Fruit fly (Drosophila melanogaster) whole organism, embryonic: ENCODE results near the gene CG12241.

ENCODE experiments used
- BEAF-32 ChIP-seq: fragments of 200-800 bp; sonication (Bioruptor generic); optimal IDR thresholded peaks from 3 replicates; lab custom pipeline; 2017; ENCODE audit warnings: missing biosample characterization, missing genetic modification characterization, mild to moderate bottlenecking, moderate library complexity, missing genetic modification reagents
- CG10274 ChIP-seq: fragments of 200-800 bp; sonication (Bioruptor generic); optimal IDR thresholded peaks from 3 replicates; lab custom pipeline; 2017; ENCODE audit warnings: missing biosample characterization, mild to moderate bottlenecking, missing genetic modification characterization
- CG12071 ChIP-seq: fragments of 200-800 bp; sonication (Bioruptor generic); optimal IDR thresholded peaks from 3 replicates; lab custom pipeline; 2018; ENCODE audit warnings: missing biosample characterization, mild to moderate bottlenecking, missing genetic modification characterization
- CG12155 ChIP-seq: fragments of 200-800 bp; sonication (Bioruptor generic); optimal IDR thresholded peaks from 3 replicates; lab custom pipeline; 2016; ENCODE audit warnings: missing biosample characterization, missing genetic modification characterization
- CG14710 ChIP-seq: fragments of 200-800 bp; sonication (Bioruptor generic); optimal IDR thresholded peaks from 3 replicates; lab custom pipeline; 2019; ENCODE audit warnings: missing biosample characterization, mild to moderate bottlenecking, missing genetic modification characterization, moderate library complexity
- CG15514 ChIP-seq: fragments of 200-800 bp; sonication (Bioruptor generic); optimal IDR thresholded peaks from 3 replicates; lab custom pipeline; 2017; ENCODE audit warnings: missing biosample characterization, missing genetic modification characterization, mild to moderate bottlenecking, moderate library complexity, missing genetic modification reagents
- CG1603 ChIP-seq: fragments of 200-800 bp; sonication (Bioruptor generic); optimal IDR thresholded peaks from 2 replicates; lab custom pipeline; 2019; ENCODE audit warnings: missing biosample characterization, mild to moderate bottlenecking, missing genetic modification characterization, moderate library complexity
- CG17186 ChIP-seq: fragments of 200-800 bp; sonication (Bioruptor generic); optimal IDR thresholded peaks from 3 replicates; lab custom pipeline; 2017; ENCODE audit warnings: missing biosample characterization, missing genetic modification reagents, missing genetic modification characterization
- CG2116 ChIP-seq: fragments of 200-800 bp; sonication (Bioruptor generic); optimal IDR thresholded peaks from 3 replicates; lab custom pipeline; 2018; ENCODE audit warnings: missing biosample characterization, mild to moderate bottlenecking, missing genetic modification characterization
- CG32772 ChIP-seq: fragments of 200-800 bp; sonication (Bioruptor generic); IDR thresholded peaks from 2 replicates; pipeline ENCODE4 v1.3.6; 2022; ENCODE audit warnings: missing biosample characterization, missing genetic modification characterization
- CG3407 ChIP-seq: fragments of 200-800 bp; sonication (Bioruptor generic); optimal IDR thresholded peaks from 2 replicates; lab custom pipeline; 2018; ENCODE audit warnings: missing biosample characterization, mild to moderate bottlenecking, missing genetic modification characterization
- CG42726 ChIP-seq: fragments of 200-800 bp; sonication (Bioruptor generic); IDR thresholded peaks from 2 replicates; pipeline ENCODE4 v1.3.6; 2022; ENCODE audit warnings: missing biosample characterization, missing genetic modification characterization; ENCODE audit not compliant: partially characterized antibody
- CG6791 ChIP-seq: fragments of 200-800 bp; sonication (Bioruptor generic); IDR thresholded peaks from 3 replicates; pipeline ENCODE4 v1.3.6; 2022; ENCODE audit warnings: missing biosample characterization, missing genetic modification characterization; ENCODE audit not compliant: partially characterized antibody
- CG7372 ChIP-seq: fragments of 200-800 bp; sonication (Bioruptor generic); IDR thresholded peaks from 2 replicates; pipeline ENCODE4 v1.3.6; 2022; ENCODE audit warnings: missing biosample characterization, missing genetic modification characterization
- CG7786 ChIP-seq: fragments of 200-800 bp; sonication (Bioruptor generic); optimal IDR thresholded peaks from 2 replicates; lab custom pipeline; 2016; ENCODE audit warnings: missing biosample characterization, missing genetic modification characterization
- CG9797 ChIP-seq: fragments of 200-800 bp; sonication (Bioruptor generic); optimal IDR thresholded peaks from 3 replicates; lab custom pipeline; 2018; ENCODE audit warnings: missing biosample characterization, mild to moderate bottlenecking, missing genetic modification characterization
- CHES-1-like ChIP-seq: fragments of 200-800 bp; sonication (Bioruptor generic); optimal IDR thresholded peaks from 2 replicates; lab custom pipeline; 2016; ENCODE audit warnings: missing biosample characterization, missing genetic modification characterization
- CoRest ChIP-seq: fragments of 200-800 bp; sonication (Bioruptor generic); optimal IDR thresholded peaks from 3 replicates; lab custom pipeline; 2018; ENCODE audit warnings: missing biosample characterization, mild to moderate bottlenecking, missing genetic modification characterization, moderate library complexity
- Dref ChIP-seq: fragments of 200-800 bp; sonication (Bioruptor generic); IDR thresholded peaks from 2 replicates; pipeline ENCODE4 v1.3.6; 2022; ENCODE audit warnings: missing biosample characterization, missing genetic modification characterization
- Fer1 ChIP-seq: fragments of 200-800 bp; sonication (Bioruptor generic); optimal IDR thresholded peaks from 2 replicates; lab custom pipeline; 2017; ENCODE audit warnings: missing biosample characterization, mild to moderate bottlenecking, missing genetic modification characterization
- Hey ChIP-seq: fragments of 200-800 bp; sonication (Bioruptor generic); optimal IDR thresholded peaks from 3 replicates; lab custom pipeline; 2018; ENCODE audit warnings: missing biosample characterization, mild to moderate bottlenecking, missing genetic modification characterization
- Hsf ChIP-seq: fragments of 200-800 bp; sonication (Bioruptor generic); optimal IDR thresholded peaks from 3 replicates; lab custom pipeline; 2016; ENCODE audit warnings: missing biosample characterization, missing genetic modification characterization
- MBD-R2 ChIP-seq: fragments of 200-800 bp; sonication (Bioruptor generic); IDR thresholded peaks from 2 replicates; pipeline ENCODE4 v1.3.6; 2022; ENCODE audit warnings: missing biosample characterization, missing genetic modification characterization
- Mes4 ChIP-seq: fragments of 200-800 bp; sonication (Bioruptor generic); optimal IDR thresholded peaks from 2 replicates; lab custom pipeline; 2016; ENCODE audit warnings: missing biosample characterization, missing genetic modification characterization
- Myb ChIP-seq: fragments of 200-800 bp; sonication (Bioruptor generic); optimal IDR thresholded peaks from 2 replicates; lab custom pipeline; 2016; ENCODE audit warnings: missing biosample characterization, missing genetic modification characterization
- Neu2 ChIP-seq: fragments of 200-800 bp; sonication (Bioruptor generic); optimal IDR thresholded peaks from 3 replicates; lab custom pipeline; 2016; ENCODE audit warnings: missing biosample characterization, missing genetic modification characterization, borderline replicate concordance
- Ravus ChIP-seq: fragments of 200-800 bp; sonication (Bioruptor generic); IDR thresholded peaks from 2 replicates; pipeline ENCODE4 v1.3.6; 2022; ENCODE audit warnings: missing biosample characterization, missing genetic modification characterization
- Scr ChIP-seq: fragments of 200-800 bp; sonication (Bioruptor generic); IDR thresholded peaks from 2 replicates; pipeline ENCODE4 v1.3.6; 2022; ENCODE audit warnings: missing biosample characterization, missing genetic modification characterization; ENCODE audit not compliant: partially characterized antibody
- Spps ChIP-seq: fragments of 200-800 bp; sonication (Bioruptor generic); optimal IDR thresholded peaks from 2 replicates; lab custom pipeline; 2018; ENCODE audit warnings: missing biosample characterization, mild to moderate bottlenecking, missing genetic modification characterization
- Sry-δ ChIP-seq: fragments of 200-800 bp; sonication (Bioruptor generic); optimal IDR thresholded peaks from 2 replicates; lab custom pipeline; 2016; ENCODE audit warnings: missing biosample characterization, missing genetic modification characterization
- Ssrp ChIP-seq: fragments of 200-800 bp; sonication (Bioruptor generic); optimal IDR thresholded peaks from 2 replicates; lab custom pipeline; 2018; ENCODE audit warnings: missing biosample characterization, mild to moderate bottlenecking, missing genetic modification characterization, moderate library complexity
- Stat92E ChIP-seq, 3 experiments: fragments of >200 bp in 2 of 3; fragments of 200-800 bp in 1 of 3; sonication (Bioruptor generic) in 1 of 3; optimal IDR thresholded peaks; 2 replicates each; lab custom pipeline; 2017 to 2019; ENCODE audit warnings: missing biosample characterization in 3 of 3, missing genetic modification characterization in 3 of 3, mild to moderate bottlenecking in 1 of 3, moderate library complexity in 1 of 3
- YL-1 ChIP-seq: fragments of 200-800 bp; sonication (Bioruptor generic); optimal IDR thresholded peaks from 3 replicates; lab custom pipeline; 2017; ENCODE audit warnings: missing biosample characterization, mild to moderate bottlenecking, missing genetic modification characterization
- amos ChIP-seq: fragments of 200-800 bp; sonication (Bioruptor generic); IDR thresholded peaks from 2 replicates; pipeline ENCODE4 v1.3.6; 2022; ENCODE audit warnings: missing biosample characterization, missing genetic modification characterization; ENCODE audit not compliant: partially characterized antibody
- croc ChIP-seq: fragments of 200-800 bp; sonication (Bioruptor generic); conservative IDR thresholded peaks from 3 replicates; pipeline ENCODE4 v1.3.6; 2022; ENCODE audit warnings: missing biosample characterization, missing genetic modification characterization
- gcm ChIP-seq: fragments of 200-800 bp; sonication (Bioruptor generic); optimal IDR thresholded peaks from 2 replicates; lab custom pipeline; 2019; ENCODE audit warnings: missing biosample characterization, mild to moderate bottlenecking, missing genetic modification characterization, moderate library complexity
- gt ChIP-seq: fragments of 200-800 bp; sonication (Bioruptor generic); IDR thresholded peaks from 2 replicates; pipeline ENCODE4 v1.3.6; 2022; ENCODE audit warnings: missing biosample characterization, missing genetic modification characterization
- hb ChIP-seq: fragments of 200-800 bp; sonication (Bioruptor generic); IDR thresholded peaks from 3 replicates; pipeline ENCODE4 v1.3.6; 2022; ENCODE audit warnings: missing biosample characterization, missing genetic modification characterization; ENCODE audit not compliant: partially characterized antibody
- jumu ChIP-seq: fragments of 200-800 bp; sonication (Bioruptor generic); optimal IDR thresholded peaks from 3 replicates; lab custom pipeline; 2016; ENCODE audit warnings: missing biosample characterization, missing genetic modification characterization
- ken ChIP-seq: fragments of 200-800 bp; sonication (Bioruptor generic); IDR thresholded peaks from 3 replicates; pipeline ENCODE4 v1.3.6; 2022; ENCODE audit warnings: missing biosample characterization, missing genetic modification characterization
- phol ChIP-seq: fragments of 200-800 bp; sonication (Bioruptor generic); optimal IDR thresholded peaks from 3 replicates; lab custom pipeline; 2018; ENCODE audit warnings: missing biosample characterization, mild to moderate bottlenecking, missing genetic modification characterization, moderate library complexity
- row ChIP-seq: fragments of 200-800 bp; sonication (Bioruptor generic); IDR thresholded peaks from 3 replicates; pipeline ENCODE4 v1.3.6; 2022; ENCODE audit warnings: missing biosample characterization, missing genetic modification characterization
- sna ChIP-seq: fragments of 200-800 bp; sonication (Bioruptor generic); IDR thresholded peaks from 2 replicates; pipeline ENCODE4 v1.3.6; 2022; ENCODE audit warnings: missing biosample characterization, missing genetic modification characterization; ENCODE audit not compliant: partially characterized antibody
- trem ChIP-seq: fragments of 200-800 bp; optimal IDR thresholded peaks from 3 replicates; lab custom pipeline; 2019; ENCODE audit warnings: missing biosample characterization, mild to moderate bottlenecking, missing genetic modification characterization, moderate library complexity
- usp ChIP-seq: fragments of >200 bp; optimal IDR thresholded peaks from 2 replicates; lab custom pipeline; 2017; ENCODE audit warnings: missing biosample characterization, missing genetic modification characterization
- vvl ChIP-seq: fragments of 200-800 bp; sonication (Bioruptor generic); IDR thresholded peaks from 2 replicates; pipeline ENCODE4 v1.3.6; 2022; ENCODE audit warnings: missing biosample characterization, missing genetic modification characterization
- z ChIP-seq: fragments of 200-800 bp; sonication (Bioruptor generic); IDR thresholded peaks from 3 replicates; pipeline ENCODE4 v1.3.6; 2022; ENCODE audit warnings: missing biosample characterization, missing genetic modification characterization

The CG12241 gene

DNA sequence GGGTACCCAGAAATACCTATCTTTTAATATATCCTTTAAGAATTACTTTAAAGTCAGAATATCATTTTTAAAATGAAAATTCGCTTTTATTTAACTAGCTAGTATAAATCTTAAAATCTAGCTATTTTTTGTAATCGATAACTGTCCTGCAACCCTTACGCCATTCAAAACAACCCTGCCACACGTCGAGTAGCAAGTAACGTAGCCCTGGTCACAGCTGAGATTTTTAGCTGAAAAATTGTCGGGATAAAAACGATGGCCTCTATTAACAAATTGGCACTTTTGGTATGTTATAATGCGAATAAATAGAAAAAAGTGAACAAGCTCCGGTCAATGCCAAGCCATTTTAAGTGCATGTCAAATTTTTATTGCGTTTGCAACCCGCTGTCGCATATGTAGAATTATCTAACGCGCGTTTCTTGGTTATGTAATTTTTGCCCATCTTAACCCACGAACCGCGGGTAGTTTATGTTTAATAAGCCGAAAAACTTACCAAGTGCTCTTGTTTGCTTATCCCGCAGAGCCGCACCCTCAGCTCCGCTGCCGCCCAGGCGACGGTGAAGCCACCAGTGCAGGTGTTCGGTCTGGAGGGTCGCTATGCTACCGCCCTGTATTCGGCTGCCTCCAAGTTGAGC lies 46.5 kb downstream of the CG12241 start, which contains the start of gene ATPsynO (continued):
- TF ChIP-seq Spps (tag; lab: Kevin White, UChicago) (no peak), sna (GFP tag; lab: Robert Waterston, UW) (no peak), Stat92E (GFP tag; optimal IDR thresholded peaks at IDR 0.05; lab: Kevin White, UChicago) (peak in 1 of 3 experiments; percentile 6), CG10274 (no peak), CoRest (no peak), CG3407 (GFP tag; lab: Kevin White, UChicago) (no peak), CG6791 (GFP tag; lab: Robert Waterston, UW) (no peak), Mes4 (GFP tag; lab: Kevin White, UChicago) (no peak), Neu2 (GFP tag; lab: Kevin White, UChicago) (no peak), gt (GFP tag; lab: Robert Waterston, UW) (no peak), Hey (tag; lab: Kevin White, UChicago) (no peak), Fer1 (GFP tag; lab: Kevin White, UChicago) (peak; percentile 27)

dm6 chr3R:15268426-15268825 lies 49.4 kb downstream of the CG12241 start, which contains the start of the genes CG14864 and Zip88E:
TSS of gene CG14864 (minus strand) at chr3R:15268538.
TSS of gene Zip88E (plus strand) at chr3R:15268662.
- no peak for TF ChIP-seq Ravus (GFP tag; lab: Robert Waterston, UW)
- TF ChIP-seq CG12071 = no peak
- TF ChIP-seq z (GFP tag; lab: Robert Waterston, UW) = no peak
- no peak for TF ChIP-seq jumu (GFP tag; lab: Kevin White, UChicago)
- peak; percentile 77 for TF ChIP-seq CG9797
- TF ChIP-seq CG42726 (GFP tag; lab: Robert Waterston, UW) = 0 out of 2 replicates have a peak, but pooled peaks have one; percentile 23
- TF ChIP-seq CG17186 (GFP tag; lab: Kevin White, UChicago) = peak; percentile 30
- peak; percentile 71 for TF ChIP-seq CG2116
- TF ChIP-seq usp (GFP tag; lab: Kevin White, UChicago) = no peak
- peak; percentile 23 for TF ChIP-seq CG14710
- no peak for TF ChIP-seq gcm
- peak; percentile 34 for TF ChIP-seq BEAF-32 (GFP tag; lab: Kevin White, UChicago)
- no peak for TF ChIP-seq Ssrp
- 0 out of 2 replicates have a peak, but pooled peaks have one; percentile 17 for TF ChIP-seq Scr (GFP tag; lab: Robert Waterston, UW)
- TF ChIP-seq hb (GFP tag; lab: Robert Waterston, UW) = 0 out of 3 replicates have a peak, but pooled peaks have one; percentile 5
- no peak for TF ChIP-seq Hsf (GFP tag; lab: Kevin White, UChicago)
- TF ChIP-seq MBD-R2 (GFP tag; lab: Robert Waterston, UW) = peak; percentile 81
- TF ChIP-seq CG12155 (GFP tag; lab: Kevin White, UChicago) = no peak
- peak; percentile 19; the same call in 1 of the 3 replicates for TF ChIP-seq row
- no peak for TF ChIP-seq ken (GFP tag; lab: Robert Waterston, UW)
- TF ChIP-seq Sry-δ (GFP tag; lab: Kevin White, UChicago) = peak; percentile 20
- TF ChIP-seq amos = peak; percentile 23; the same call in 1 of the 2 replicates
- no peak for TF ChIP-seq CG7372 (GFP tag; lab: Robert Waterston, UW)
- TF ChIP-seq croc = no peak
- TF ChIP-seq phol (tag; lab: Kevin White, UChicago) = peak; percentile 17
- TF ChIP-seq Dref (GFP tag; lab: Robert Waterston, UW) = peak; percentile 39
- TF ChIP-seq vvl = 0 out of 2 replicates have a peak, but pooled peaks have one; percentile 10
- TF ChIP-seq CG7786 (GFP tag; lab: Kevin White, UChicago) = no peak
- 0 out of 2 replicates have a peak, but pooled peaks have one; percentile 12 for TF ChIP-seq CG32772
- TF ChIP-seq CG1603 (tag; lab: Kevin White, UChicago) = peak; percentile 17
- TF ChIP-seq trem (tag; lab: Kevin White, UChicago) = peak; percentile 33
- peak; percentile 44 for TF ChIP-seq YL-1
- peak; percentile 57 for TF ChIP-seq CG15514
- TF ChIP-seq Myb (GFP tag; lab: Kevin White, UChicago) = peak; percentile 95
- TF ChIP-seq CHES-1-like = no peak
